Worm (Caenorhabditis elegans) whole organism, L1 larva: ENCODE results near the gene hlh-10.
A peak's percentile ranks its signal among the peaks of the same experiment; 100 is the strongest.

Experiments used
- F16B12.6 ChIP-seq: fragments of 150-350 bp; optimal IDR thresholded peaks from 2 replicates; lab custom pipeline; 2014; ENCODE audit warnings: missing biosample characterization, missing genetic modification characterization
- aha-1 ChIP-seq: fragments of 150-350 bp; optimal IDR thresholded peaks from 2 replicates; lab custom pipeline; 2014; ENCODE audit warnings: missing biosample characterization, missing genetic modification characterization
- aly-2 ChIP-seq: fragments of 150-350 bp; optimal IDR thresholded peaks from 2 replicates; lab custom pipeline; 2014; ENCODE audit warnings: missing biosample characterization, missing genetic modification characterization
- ama-1 ChIP-seq: fragments of 150-350 bp; optimal IDR thresholded peaks from 2 replicates; lab custom pipeline; 2014
- blmp-1 ChIP-seq: fragments of 150-350 bp; optimal IDR thresholded peaks from 2 replicates; lab custom pipeline; 2014; ENCODE audit warnings: missing biosample characterization, missing genetic modification characterization
- ceh-82 ChIP-seq, 3 experiments: fragments of 150-350 bp in 1 of 3; sonication (generic microtip) in 2 of 3; optimal IDR thresholded peaks; 2 replicates each; lab custom pipeline; 2014 to 2017; ENCODE audit warnings: missing biosample characterization in 3 of 3, missing genetic modification characterization in 3 of 3
- ces-1 ChIP-seq: fragments of 150-350 bp; optimal IDR thresholded peaks from 2 replicates; lab custom pipeline; 2014; ENCODE audit warnings: missing biosample characterization, missing genetic modification reagents, missing genetic modification characterization
- dpl-1 ChIP-seq, 3 experiments: fragments of 150-350 bp in 2 of 3; sonication (generic microtip) in 1 of 3; optimal IDR thresholded peaks; 2 replicates each; lab custom pipeline; 2014 to 2017; ENCODE audit warnings: missing biosample characterization in 3 of 3, missing genetic modification characterization in 3 of 3, missing genetic modification reagents in 3 of 3
- dsc-1 ChIP-seq: sonication (generic microtip); optimal IDR thresholded peaks from 2 replicates; lab custom pipeline; 2016; ENCODE audit warnings: mild to moderate bottlenecking, missing genetic modification characterization, missing compliant biosample characterization
- efl-1 ChIP-seq, 4 experiments: fragments of 150-350 bp; optimal IDR thresholded peaks in 3 of 4; peaks in 1 of 4; 1 replicate in 1 of 4; 2 replicates in 3 of 4; lab custom pipeline; 2014; ENCODE audit warnings: missing biosample characterization in 2 of 4, missing genetic modification characterization in 2 of 4, missing genetic modification reagents in 2 of 4
- egl-13 ChIP-seq: sonication (generic microtip); optimal IDR thresholded peaks from 2 replicates; lab custom pipeline; 2016; ENCODE audit warnings: missing genotype, missing genetic modification reagents, missing genetic modification characterization, missing compliant biosample characterization
- elt-2 ChIP-seq: sonication (generic microtip); optimal IDR thresholded peaks from 2 replicates; lab custom pipeline; 2016; ENCODE audit warnings: missing genetic modification characterization, mild to moderate bottlenecking, inconsistent platforms, missing compliant biosample characterization, missing genetic modification reagents
- elt-3 ChIP-seq, 6 experiments: fragments of 150-350 bp in 1 of 6; sonication (generic microtip); optimal IDR thresholded peaks; 2 replicates each; lab custom pipeline; 2017 to 2018; ENCODE audit warnings: missing biosample characterization in 6 of 6, missing genetic modification characterization in 6 of 6, inconsistent platforms in 1 of 6
- ets-5 ChIP-seq: fragments of 200-800 bp; sonication (Bioruptor generic); IDR thresholded peaks from 2 replicates; pipeline ENCODE4 v1.3.6; 2022; ENCODE audit warnings: missing genetic modification characterization, missing compliant biosample characterization
- fkh-8 ChIP-seq: sonication (generic microtip); optimal IDR thresholded peaks from 2 replicates; lab custom pipeline; 2016; ENCODE audit warnings: mild to moderate bottlenecking, missing genetic modification characterization, missing compliant biosample characterization
- fos-1 ChIP-seq: fragments of 150-350 bp; optimal IDR thresholded peaks from 2 replicates; lab custom pipeline; 2014; ENCODE audit warnings: missing biosample characterization, missing genetic modification characterization
- grh-1 ChIP-seq: fragments of 200-800 bp; sonication (Bioruptor generic); IDR thresholded peaks from 2 replicates; pipeline ENCODE4 v1.3.6; 2022; ENCODE audit warnings: missing genetic modification reagents, missing genetic modification characterization, missing compliant biosample characterization
- hlh-17 ChIP-seq: fragments of 200-800 bp; sonication (Bioruptor generic); optimal IDR thresholded peaks from 2 replicates; lab custom pipeline; 2018; ENCODE audit warnings: missing genetic modification characterization, mild to moderate bottlenecking, missing compliant biosample characterization, moderate library complexity, borderline replicate concordance
- hlh-4 ChIP-seq: sonication (generic microtip); optimal IDR thresholded peaks from 2 replicates; lab custom pipeline; 2016; ENCODE audit warnings: mild to moderate bottlenecking, missing genetic modification characterization, missing compliant biosample characterization
- irx-1 ChIP-seq: sonication (generic microtip); optimal IDR thresholded peaks from 2 replicates; lab custom pipeline; 2016; ENCODE audit warnings: missing genetic modification characterization, missing compliant biosample characterization
- jun-1 ChIP-seq: fragments of 150-350 bp; optimal IDR thresholded peaks from 2 replicates; lab custom pipeline; 2014; ENCODE audit warnings: missing biosample characterization, missing genetic modification reagents, missing genetic modification characterization
- lin-14 ChIP-seq: fragments of 200-800 bp; sonication (Bioruptor generic); optimal IDR thresholded peaks from 2 replicates; lab custom pipeline; 2018; ENCODE audit warnings: mild to moderate bottlenecking, missing genetic modification characterization, moderate library complexity, missing compliant biosample characterization
- lin-15B ChIP-seq: fragments of 150-350 bp; sonication (generic microtip); optimal IDR thresholded peaks from 3 replicates; lab custom pipeline; 2014; ENCODE audit warnings: missing biosample characterization, missing genetic modification characterization
- lin-35 ChIP-seq, 2 experiments: fragments of 150-350 bp; optimal IDR thresholded peaks; 2 replicates each; lab custom pipeline; 2014; ENCODE audit warnings: missing biosample characterization in 2 of 2, missing genetic modification characterization in 2 of 2, missing genetic modification reagents in 2 of 2
- lin-39 ChIP-seq: fragments of 150-350 bp; optimal IDR thresholded peaks from 2 replicates; lab custom pipeline; 2014; ENCODE audit warnings: missing biosample characterization, missing genetic modification reagents, missing genetic modification characterization
- lsy-2 ChIP-seq, 2 experiments: fragments of 150-350 bp; optimal IDR thresholded peaks; 2 replicates each; lab custom pipeline; 2014; ENCODE audit warnings: missing biosample characterization in 2 of 2, missing genetic modification characterization in 2 of 2
- mdl-1 ChIP-seq, 2 experiments: fragments of 150-350 bp; optimal IDR thresholded peaks; 2 replicates each; lab custom pipeline; 2014 to 2017; ENCODE audit warnings: missing biosample characterization in 2 of 2, missing genetic modification characterization in 2 of 2, inconsistent platforms in 1 of 2
- mef-2 ChIP-seq: fragments of 150-350 bp; optimal IDR thresholded peaks from 2 replicates; lab custom pipeline; 2014; ENCODE audit warnings: missing biosample characterization, missing genetic modification characterization
- mep-1 ChIP-seq: fragments of 150-350 bp; optimal IDR thresholded peaks from 2 replicates; lab custom pipeline; 2014; ENCODE audit warnings: missing biosample characterization, missing genetic modification characterization
- nhr-11 ChIP-seq: fragments of 150-350 bp; optimal IDR thresholded peaks from 2 replicates; lab custom pipeline; 2014; ENCODE audit warnings: missing biosample characterization, missing genetic modification characterization
- nhr-12 ChIP-seq: sonication (generic microtip); optimal IDR thresholded peaks from 2 replicates; lab custom pipeline; 2017; ENCODE audit warnings: missing biosample characterization, missing genetic modification characterization
- nhr-19 ChIP-seq: fragments of 200-800 bp; sonication (Bioruptor generic); conservative IDR thresholded peaks from 2 replicates; pipeline ENCODE4 v1.3.6; 2022; ENCODE audit warnings: missing genetic modification characterization, missing compliant biosample characterization
- nhr-20 ChIP-seq: sonication (generic microtip); optimal IDR thresholded peaks from 2 replicates; lab custom pipeline; 2016; ENCODE audit warnings: mild to moderate bottlenecking, missing genetic modification characterization, missing compliant biosample characterization
- nhr-237 ChIP-seq: fragments of 150-350 bp; optimal IDR thresholded peaks from 2 replicates; lab custom pipeline; 2014; ENCODE audit warnings: missing biosample characterization, missing genetic modification characterization
- nhr-77 ChIP-seq: fragments of 150-350 bp; optimal IDR thresholded peaks from 2 replicates; lab custom pipeline; 2014; ENCODE audit warnings: missing biosample characterization, missing genetic modification characterization
- nhr-84 ChIP-seq: sonication (generic microtip); optimal IDR thresholded peaks from 2 replicates; lab custom pipeline; 2017; ENCODE audit warnings: missing biosample characterization, missing genetic modification characterization
- nhr-85 ChIP-seq: sonication (generic microtip); peaks from one replicate; lab custom pipeline; 2016; ENCODE audit warnings: missing genetic modification characterization, inconsistent platforms, missing compliant biosample characterization
- rnt-1 ChIP-seq: sonication (generic microtip); optimal IDR thresholded peaks from 2 replicates; lab custom pipeline; 2016; ENCODE audit warnings: mild to moderate bottlenecking, missing genetic modification characterization, moderate library complexity, missing compliant biosample characterization
- skn-1 ChIP-seq: fragments of 150-350 bp; optimal IDR thresholded peaks from 2 replicates; lab custom pipeline; 2014; ENCODE audit warnings: missing biosample characterization, missing genetic modification characterization
- unc-130 ChIP-seq: fragments of 150-350 bp; optimal IDR thresholded peaks from 2 replicates; lab custom pipeline; 2017; ENCODE audit warnings: missing biosample characterization, missing genetic modification characterization, inconsistent platforms
- vab-15 ChIP-seq: sonication (generic microtip); optimal IDR thresholded peaks from 2 replicates; lab custom pipeline; 2017; ENCODE audit warnings: missing genotype, mild to moderate bottlenecking, missing genetic modification characterization, missing compliant biosample characterization
- xbp-1 ChIP-seq: sonication (generic microtip); optimal IDR thresholded peaks from 2 replicates; lab custom pipeline; 2016; ENCODE audit warnings: missing genetic modification characterization, missing compliant biosample characterization
- zag-1 ChIP-seq: fragments of 150-350 bp; optimal IDR thresholded peaks from 2 replicates; lab custom pipeline; 2014; ENCODE audit warnings: missing biosample characterization, missing genetic modification characterization
- zip-4 ChIP-seq: fragments of 200-800 bp; sonication (Bioruptor generic); optimal IDR thresholded peaks from 2 replicates; lab custom pipeline; 2018; ENCODE audit warnings: mild to moderate bottlenecking, missing genetic modification characterization, moderate library complexity, missing compliant biosample characterization
- ztf-11 ChIP-seq, 2 experiments: sonication (generic microtip); optimal IDR thresholded peaks; 2 replicates each; lab custom pipeline; 2016 to 2017; ENCODE audit warnings: missing genetic modification characterization in 2 of 2, missing biosample characterization in 1 of 2, missing compliant biosample characterization in 1 of 2
- ztf-4 ChIP-seq: fragments of 150-350 bp; optimal IDR thresholded peaks from 2 replicates; lab custom pipeline; 2014; ENCODE audit warnings: missing biosample characterization, missing genetic modification characterization

The hlh-10 gene

DNA sequence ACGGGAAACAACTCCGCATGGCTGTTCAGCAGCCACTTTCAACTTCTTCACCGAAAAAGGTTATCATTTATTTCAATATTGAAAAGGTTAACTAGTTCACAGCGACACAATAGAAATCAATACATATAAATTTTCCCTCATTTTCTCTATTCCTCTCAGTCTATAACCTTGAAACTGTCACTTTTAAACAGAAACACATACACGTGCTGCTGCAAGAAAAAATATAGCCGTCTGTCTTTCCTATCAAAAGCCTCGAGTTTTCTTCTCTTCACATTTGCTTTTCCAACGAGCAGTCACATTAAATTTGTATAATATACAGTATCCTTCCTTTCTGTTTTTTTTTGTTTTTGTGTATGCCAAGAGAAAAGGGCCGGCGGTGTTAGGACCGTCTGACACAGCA is 42.2 kb upstream of the hlh-10 start:
- no peak for TF ChIP-seq lin-39 (tag; lab: Kevin White, UChicago)
- TF ChIP-seq aha-1: no peak
- TF ChIP-seq nhr-20 (tag; lab: Kevin White, UChicago): peak; percentile 3
- TF ChIP-seq elt-2: no peak
- no peak for TF ChIP-seq egl-13 (tag; lab: Kevin White, UChicago)
- TF ChIP-seq lsy-2 (tag; optimal IDR thresholded peaks at IDR 0.05; lab: Kevin White, UChicago): no peak
- peak; percentile 56 for TF ChIP-seq nhr-85 (tag; lab: Kevin White, UChicago)
- peak in 1 of 6 experiments; percentile 2 for TF ChIP-seq elt-3 (tag; optimal IDR thresholded peaks at IDR 0.05; lab: Kevin White, UChicago)
- peak; percentile 64 for TF ChIP-seq blmp-1
- TF ChIP-seq jun-1 (tag; lab: Kevin White, UChicago): no peak
- TF ChIP-seq ces-1 (GFP tag; lab: Kevin White, UChicago): no peak
- peak; percentile 35 for TF ChIP-seq lin-14 (GFP tag; lab: Kevin White, UChicago)
- no peak for TF ChIP-seq nhr-84 (tag; lab: Kevin White, UChicago)
- no peak for TF ChIP-seq ets-5 (GFP tag; lab: Robert Waterston, UW)
- peak; percentile 39 for TF ChIP-seq mep-1 (tag; lab: Kevin White, UChicago)
- peak in 1 of 2 experiments; percentile 11 for TF ChIP-seq lin-35 (GFP tag; optimal IDR thresholded peaks at IDR 0.05; lab: Kevin White, UChicago)
- no peak for TF ChIP-seq nhr-237 (tag; lab: Kevin White, UChicago)
- TF ChIP-seq grh-1 (GFP tag; lab: Robert Waterston, UW): no peak

DNA sequence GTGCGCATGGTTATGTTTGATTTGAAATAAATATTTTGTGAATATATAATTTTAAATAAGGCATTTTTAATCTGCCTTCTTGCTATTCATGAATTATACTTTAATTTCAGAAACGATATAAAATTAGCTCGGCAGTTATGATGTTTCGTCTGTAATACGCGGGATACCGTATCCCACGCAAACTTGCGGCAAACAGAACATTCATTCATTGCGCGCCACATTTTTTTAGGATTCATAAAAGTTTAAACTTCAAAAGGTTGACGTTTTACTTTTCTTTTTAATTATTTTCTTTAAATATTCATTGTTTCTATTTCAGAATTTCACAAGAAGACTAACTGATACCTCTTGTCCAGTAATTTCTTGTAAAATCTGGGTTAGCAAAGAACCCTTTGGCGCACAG is 40.9 kb upstream of the hlh-10 start, which contains the start of gene tag-153:
TSS of gene tag-153 (plus strand) at position 200 of the 400 bp plus-strand sequence.
- TF ChIP-seq irx-1 (tag; lab: Kevin White, UChicago): no peak
- TF ChIP-seq ztf-11 (tag; optimal IDR thresholded peaks at IDR 0.05; lab: Kevin White, UChicago): no peak
- no peak for TF ChIP-seq zip-4 (GFP tag; lab: Kevin White, UChicago)
- no peak for TF ChIP-seq nhr-11 (tag; lab: Kevin White, UChicago)
- no peak for TF ChIP-seq lin-39 (tag; lab: Kevin White, UChicago)
- TF ChIP-seq ceh-82 (tag; optimal IDR thresholded peaks at IDR 0.05; lab: Kevin White, UChicago): no peak
- no peak for TF ChIP-seq lin-15B
- TF ChIP-seq dsc-1 (tag; lab: Kevin White, UChicago): no peak

ce11 chrV:9321185-9321584 is 39.2 kb upstream of the hlh-10 start, which contains the start of gene F44A2.7:
F44A2.7 (plus strand) TSS chrV:9321485.
- TF ChIP-seq hlh-17: no peak

DNA sequence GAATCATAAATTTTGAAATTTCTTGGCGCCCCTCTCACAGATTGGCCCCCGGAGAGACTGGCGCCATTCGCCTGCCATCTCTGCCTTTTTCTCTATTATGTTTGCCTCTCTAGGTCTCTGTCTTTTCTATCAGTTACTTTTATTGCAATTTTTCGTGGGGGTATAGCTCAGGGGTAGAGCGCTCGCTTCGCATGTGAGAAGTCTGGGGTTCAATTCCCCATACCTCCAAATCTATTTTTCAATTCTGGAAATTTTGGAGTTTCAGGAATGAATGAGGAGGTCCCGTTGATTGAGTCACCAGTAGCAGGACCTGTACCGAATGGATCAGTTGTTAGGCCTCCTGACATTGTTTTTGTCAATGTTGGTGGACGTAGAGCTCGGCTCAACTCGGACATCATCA is 36.0 kb upstream of the hlh-10 start, which contains the start of gene kvs-3:
TSS of gene kvs-3 (plus strand) at position 266 of the 400 bp plus-strand sequence.
- TF ChIP-seq efl-1 (optimal IDR thresholded peaks at IDR 0.05; lab: Kevin White, UChicago) (peak; percentile 15 to 22), efl-1 (GFP tag; optimal IDR thresholded peaks at IDR 0.05 in 1 of 2; lab: Kevin White, UChicago) (peak in 1 of 2 experiments; percentile 93), F16B12.6 (tag; lab: Kevin White, UChicago) (no peak), grh-1 (GFP tag; lab: Robert Waterston, UW) (no peak), mef-2 (no peak), ztf-4 (tag; lab: Kevin White, UChicago) (peak; percentile 6), unc-130 (tag; lab: Kevin White, UChicago) (peak; percentile 9), lin-14 (GFP tag; lab: Kevin White, UChicago) (peak; percentile 34), dpl-1 (GFP tag; optimal IDR thresholded peaks at IDR 0.05; lab: Kevin White, UChicago) (peak in 2 of 3 experiments; percentile 27 to 30), fkh-8 (tag; lab: Kevin White, UChicago) (no peak), hlh-4 (tag; lab: Kevin White, UChicago) (no peak), ztf-11 (tag; optimal IDR thresholded peaks at IDR 0.05; lab: Kevin White, UChicago) (peak in 1 of 2 experiments; percentile 29), xbp-1 (tag; lab: Kevin White, UChicago) (peak; percentile 19), ama-1 (lab: Kevin White, UChicago) (no peak), mdl-1 (tag; optimal IDR thresholded peaks at IDR 0.05; lab: Kevin White, UChicago) (peak in 1 of 2 experiments; percentile 51), zag-1 (tag; lab: Kevin White, UChicago) (no peak), nhr-19 (GFP tag; lab: Robert Waterston, UW) (peak; percentile 58), nhr-20 (tag; lab: Kevin White, UChicago) (peak; percentile 50), skn-1 (tag; lab: Kevin White, UChicago) (peak; percentile 39), fos-1 (tag; lab: Kevin White, UChicago) (peak; percentile 31), aly-2 (tag; lab: Kevin White, UChicago) (no peak), nhr-77 (peak; percentile 8), vab-15 (tag; lab: Kevin White, UChicago) (no peak), rnt-1 (peak; percentile 48), nhr-12 (tag; lab: Kevin White, UChicago) (no peak), hlh-17 (no peak), ceh-82 (tag; optimal IDR thresholded peaks at IDR 0.05; lab: Kevin White, UChicago) (no peak), dsc-1 (tag; lab: Kevin White, UChicago) (peak; percentile 36), irx-1 (tag; lab: Kevin White, UChicago) (peak; percentile 27), lsy-2 (tag; optimal IDR thresholded peaks at IDR 0.05; lab: Kevin White, UChicago) (peak; percentile 6 to 48), mep-1 (tag; lab: Kevin White, UChicago) (peak; percentile 57), aha-1 (no peak)
